Worm (Caenorhabditis elegans): Measurements from ENCODE around the gene F41C3.8.

The F41C3.8 gene

DNA sequence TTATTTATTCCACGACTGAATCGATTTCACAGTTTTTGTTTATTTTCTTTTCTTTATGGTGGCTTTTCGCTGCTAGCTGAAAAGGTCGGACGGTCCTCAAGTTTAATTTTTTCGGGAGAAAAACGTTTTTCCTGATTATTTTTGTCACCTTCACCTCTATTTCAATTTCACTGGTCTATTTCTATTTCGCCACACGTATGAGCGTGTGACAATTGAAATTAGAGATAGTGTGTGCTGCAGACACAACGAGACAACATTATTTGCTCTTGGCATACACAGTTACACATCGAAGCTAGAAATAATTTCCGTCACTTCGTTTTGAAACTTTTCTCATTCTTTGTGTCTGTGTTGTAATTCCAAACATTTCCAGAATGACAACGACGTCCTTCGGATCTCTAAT, at the start of gene F41C3.8:
TSS of gene F41C3.8 (plus strand) at position 371 of the 400 bp plus-strand sequence.
- TF ChIP-seq ceh-13 (GFP tag; optimal IDR thresholded peaks at IDR 0.05): no peak
- no peak for TF ChIP-seq ama-1 (optimal IDR thresholded peaks at IDR 0.05)
- no peak for TF ChIP-seq B0310.2 (tag; optimal IDR thresholded peaks at IDR 0.05)
- no peak for TF ChIP-seq flt-1 (GFP tag; IDR thresholded peaks at IDR 0.05)
- TF ChIP-seq tra-4 (tag; optimal IDR thresholded peaks at IDR 0.05): no peak
- no peak for TF ChIP-seq scrt-1 (GFP tag; IDR thresholded peaks at IDR 0.05)
- no peak for TF ChIP-seq pes-1 (GFP tag; IDR thresholded peaks at IDR 0.05)
- TF ChIP-seq sea-1 (GFP tag; conservative IDR thresholded peaks at IDR 0.05): no peak
- no peak for TF ChIP-seq hmbx-1 (tag; optimal IDR thresholded peaks at IDR 0.05)
- TF ChIP-seq ceh-36 (tag; optimal IDR thresholded peaks at IDR 0.05): no peak
- no peak for TF ChIP-seq aly-1 (tag; optimal IDR thresholded peaks at IDR 0.05)
- no peak for TF ChIP-seq tbx-11 (GFP tag; IDR thresholded peaks at IDR 0.05)
- TF ChIP-seq ets-7 (tag; optimal IDR thresholded peaks at IDR 0.05): no peak
- no peak for TF ChIP-seq hnd-1 (tag; optimal IDR thresholded peaks at IDR 0.05)
- TF ChIP-seq tbx-37 (GFP tag; conservative IDR thresholded peaks at IDR 0.05): no peak
- TF ChIP-seq hmg-4 (GFP tag; optimal IDR thresholded peaks at IDR 0.05): no peak
- TF ChIP-seq F13C5.2 (tag; optimal IDR thresholded peaks at IDR 0.05): no peak

DNA sequence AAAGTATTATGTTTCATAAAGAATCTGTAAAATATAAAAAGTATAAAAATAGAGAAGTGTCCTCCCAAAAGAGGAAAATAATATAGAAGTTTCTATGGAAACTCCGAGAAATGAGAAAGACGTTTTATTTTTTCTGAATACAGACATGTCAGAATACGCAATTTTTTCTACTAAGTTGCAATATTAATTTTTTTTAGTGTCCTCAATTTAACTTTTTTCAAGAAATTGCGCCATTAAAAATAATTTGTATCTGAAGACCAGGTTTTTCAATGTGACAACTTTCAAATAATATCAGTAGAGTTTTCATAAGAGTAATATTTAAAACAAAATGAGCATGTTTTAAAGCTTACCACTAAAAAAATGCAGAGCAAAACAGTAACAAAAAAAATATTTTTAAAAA, 48.3 kb upstream of the F41C3.8 start, which contains the start of gene fut-5:
TSS of gene fut-5 (minus strand) at position 101 of the 400 bp plus-strand sequence.
- TF ChIP-seq F13C5.2 (tag; optimal IDR thresholded peaks at IDR 0.05): no peak
- TF ChIP-seq hmg-4 (GFP tag; optimal IDR thresholded peaks at IDR 0.05): no peak
- TF ChIP-seq hmbx-1 (tag; optimal IDR thresholded peaks at IDR 0.05): no peak
- TF ChIP-seq ets-7 (tag; optimal IDR thresholded peaks at IDR 0.05): no peak
- no peak for TF ChIP-seq aly-1 (tag; optimal IDR thresholded peaks at IDR 0.05)
- no peak for TF ChIP-seq pes-1 (GFP tag; IDR thresholded peaks at IDR 0.05)
- TF ChIP-seq scrt-1 (GFP tag; IDR thresholded peaks at IDR 0.05): no peak
- TF ChIP-seq B0310.2 (tag; optimal IDR thresholded peaks at IDR 0.05): no peak
- TF ChIP-seq ceh-36 (tag; optimal IDR thresholded peaks at IDR 0.05): no peak
- TF ChIP-seq hnd-1 (tag; optimal IDR thresholded peaks at IDR 0.05): no peak
- TF ChIP-seq sea-1 (GFP tag; conservative IDR thresholded peaks at IDR 0.05): no peak
- no peak for TF ChIP-seq tra-4 (tag; optimal IDR thresholded peaks at IDR 0.05)
- TF ChIP-seq flt-1 (GFP tag; IDR thresholded peaks at IDR 0.05): no peak
- TF ChIP-seq tbx-11 (GFP tag; IDR thresholded peaks at IDR 0.05): no peak
- no peak for TF ChIP-seq ceh-13 (GFP tag; optimal IDR thresholded peaks at IDR 0.05)
- no peak for TF ChIP-seq ama-1 (optimal IDR thresholded peaks at IDR 0.05)
- no peak for TF ChIP-seq tbx-37 (GFP tag; conservative IDR thresholded peaks at IDR 0.05)

DNA sequence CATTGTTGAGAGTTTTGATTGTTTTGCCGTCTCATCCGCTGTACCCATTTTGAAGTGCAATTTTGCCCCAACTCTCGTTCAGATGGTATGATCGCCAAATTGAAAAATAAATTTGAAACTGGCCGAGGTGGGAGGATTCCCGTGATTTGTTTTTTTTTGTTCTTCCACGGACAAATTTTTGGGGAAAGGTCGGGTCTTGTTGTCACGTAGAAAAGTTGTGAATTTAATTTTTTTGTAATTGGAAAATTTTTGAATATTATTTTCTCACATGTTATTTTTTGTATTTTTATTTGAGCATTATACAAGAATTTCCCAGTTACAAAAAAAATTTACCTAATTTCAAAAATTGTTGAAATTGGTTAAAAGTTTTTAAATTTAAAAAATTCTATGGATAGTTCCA, 44.2 kb upstream of the F41C3.8 start, which contains the start of gene T05A7.6:
TSS of gene T05A7.6 (minus strand) at position 101 of the 400 bp plus-strand sequence.
- no peak for TF ChIP-seq flt-1 (GFP tag; IDR thresholded peaks at IDR 0.05)
- TF ChIP-seq tbx-37 (GFP tag; conservative IDR thresholded peaks at IDR 0.05): no peak
- no peak for TF ChIP-seq scrt-1 (GFP tag; IDR thresholded peaks at IDR 0.05)
- TF ChIP-seq B0310.2 (tag; optimal IDR thresholded peaks at IDR 0.05): no peak
- no peak for TF ChIP-seq ama-1 (optimal IDR thresholded peaks at IDR 0.05)
- no peak for TF ChIP-seq F13C5.2 (tag; optimal IDR thresholded peaks at IDR 0.05)

DNA sequence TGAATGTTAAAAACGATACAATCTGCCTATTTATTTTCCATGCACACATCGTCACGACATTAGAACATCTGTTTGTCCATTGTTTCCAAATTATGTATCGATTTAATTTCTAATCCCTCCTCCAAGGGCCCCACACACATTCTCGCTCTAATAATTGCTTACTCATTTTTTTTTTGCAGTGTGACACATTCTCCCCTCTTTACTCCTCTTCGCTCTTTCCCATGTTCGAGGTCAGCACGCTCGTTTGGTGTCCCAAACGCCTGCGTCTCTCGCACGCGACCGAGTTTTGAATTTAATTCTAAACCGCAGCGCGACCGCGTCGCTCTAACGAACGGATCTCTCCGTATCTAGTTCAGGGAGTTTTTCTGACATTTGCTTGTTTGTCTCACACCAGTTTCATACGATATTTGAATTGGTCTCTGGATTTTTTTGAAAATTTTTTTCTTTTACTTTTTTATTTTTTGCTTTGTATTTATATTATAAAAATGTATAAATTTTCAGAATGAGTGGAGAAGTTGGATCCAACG, 43.2 kb upstream of the F41C3.8 start, which contains the start of the genes clec-140 and hmg-11:
TSS of gene clec-140 (plus strand) at position 477 of the 527 bp plus-strand sequence.
TSS of gene hmg-11 (plus strand) at position 502 of the 527 bp plus-strand sequence.
- TF ChIP-seq flt-1 (GFP tag; IDR thresholded peaks at IDR 0.05) (no peak), tbx-11 (GFP tag; IDR thresholded peaks at IDR 0.05) (no peak), F13C5.2 (tag; optimal IDR thresholded peaks at IDR 0.05) (peak; percentile 49), hmg-4 (GFP tag; optimal IDR thresholded peaks at IDR 0.05) (peak; percentile 25), hmbx-1 (tag; optimal IDR thresholded peaks at IDR 0.05) (no peak), ets-7 (tag; optimal IDR thresholded peaks at IDR 0.05) (no peak), aly-1 (tag; optimal IDR thresholded peaks at IDR 0.05) (no peak), pes-1 (GFP tag; IDR thresholded peaks at IDR 0.05) (no peak), scrt-1 (GFP tag; IDR thresholded peaks at IDR 0.05) (no peak)

DNA sequence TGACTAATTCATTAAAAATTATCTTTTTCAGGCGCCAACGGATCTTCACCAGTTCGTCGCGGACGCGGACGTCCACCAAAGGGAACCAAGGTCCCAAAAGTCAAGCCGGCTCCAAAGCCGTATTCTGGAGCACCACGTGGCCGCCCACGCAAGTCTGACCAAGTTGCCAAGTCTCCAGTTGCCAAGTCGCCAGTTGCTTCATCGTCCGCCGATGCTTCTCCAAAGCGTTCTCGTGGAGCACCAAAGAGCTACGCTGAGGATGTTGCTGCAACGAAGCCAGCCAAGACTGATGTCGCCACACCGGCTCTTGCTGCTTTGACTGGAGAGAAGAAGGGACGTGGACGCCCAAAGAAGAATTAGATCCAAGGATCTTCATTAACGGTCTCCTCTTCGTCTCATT, 42.6 kb upstream of the F41C3.8 start:
- no peak for TF ChIP-seq hnd-1 (tag; optimal IDR thresholded peaks at IDR 0.05)
- TF ChIP-seq flt-1 (GFP tag; IDR thresholded peaks at IDR 0.05): no peak
- no peak for TF ChIP-seq B0310.2 (tag; optimal IDR thresholded peaks at IDR 0.05)
- TF ChIP-seq sea-1 (GFP tag; conservative IDR thresholded peaks at IDR 0.05): no peak
- TF ChIP-seq ama-1 (optimal IDR thresholded peaks at IDR 0.05): no peak
- no peak for TF ChIP-seq pes-1 (GFP tag; IDR thresholded peaks at IDR 0.05)
- no peak for TF ChIP-seq aly-1 (tag; optimal IDR thresholded peaks at IDR 0.05)
- no peak for TF ChIP-seq ceh-13 (GFP tag; optimal IDR thresholded peaks at IDR 0.05)
- no peak for TF ChIP-seq F13C5.2 (tag; optimal IDR thresholded peaks at IDR 0.05)
- TF ChIP-seq tra-4 (tag; optimal IDR thresholded peaks at IDR 0.05): no peak
- TF ChIP-seq ets-7 (tag; optimal IDR thresholded peaks at IDR 0.05): no peak
- no peak for TF ChIP-seq tbx-37 (GFP tag; conservative IDR thresholded peaks at IDR 0.05)
- TF ChIP-seq ceh-36 (tag; optimal IDR thresholded peaks at IDR 0.05): no peak
- TF ChIP-seq hmg-4 (GFP tag; optimal IDR thresholded peaks at IDR 0.05): no peak
- TF ChIP-seq tbx-11 (GFP tag; IDR thresholded peaks at IDR 0.05): no peak
- no peak for TF ChIP-seq hmbx-1 (tag; optimal IDR thresholded peaks at IDR 0.05)
- no peak for TF ChIP-seq scrt-1 (GFP tag; IDR thresholded peaks at IDR 0.05)

DNA sequence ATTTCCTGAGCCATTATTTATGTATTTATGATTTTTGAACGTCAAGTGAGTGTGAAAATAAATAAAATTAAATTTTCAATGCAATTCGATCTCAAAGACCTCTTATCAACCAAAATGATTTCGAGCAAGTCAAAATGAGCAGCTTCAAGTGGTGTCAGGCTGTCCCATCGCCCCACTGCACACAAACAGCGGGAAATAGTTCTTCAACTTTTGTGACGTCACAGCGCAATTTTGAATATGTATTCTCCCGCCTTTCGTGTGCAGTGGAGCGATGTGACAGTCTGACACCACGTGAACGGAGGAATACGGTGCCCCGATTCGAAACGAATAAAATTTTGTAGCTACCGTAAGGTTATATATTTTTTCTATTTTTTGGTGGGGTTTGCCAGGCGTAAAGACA, 42.2 kb upstream of the F41C3.8 start:
- no peak for TF ChIP-seq F13C5.2 (tag; optimal IDR thresholded peaks at IDR 0.05)
- TF ChIP-seq hmbx-1 (tag; optimal IDR thresholded peaks at IDR 0.05): no peak
- TF ChIP-seq ceh-36 (tag; optimal IDR thresholded peaks at IDR 0.05): no peak
- no peak for TF ChIP-seq ama-1 (optimal IDR thresholded peaks at IDR 0.05)
- no peak for TF ChIP-seq scrt-1 (GFP tag; IDR thresholded peaks at IDR 0.05)
- no peak for TF ChIP-seq ets-7 (tag; optimal IDR thresholded peaks at IDR 0.05)
- TF ChIP-seq tra-4 (tag; optimal IDR thresholded peaks at IDR 0.05): no peak
- no peak for TF ChIP-seq sea-1 (GFP tag; conservative IDR thresholded peaks at IDR 0.05)
- no peak for TF ChIP-seq B0310.2 (tag; optimal IDR thresholded peaks at IDR 0.05)
- TF ChIP-seq tbx-37 (GFP tag; conservative IDR thresholded peaks at IDR 0.05): no peak
- TF ChIP-seq hmg-4 (GFP tag; optimal IDR thresholded peaks at IDR 0.05): no peak
- no peak for TF ChIP-seq hnd-1 (tag; optimal IDR thresholded peaks at IDR 0.05)
- TF ChIP-seq tbx-11 (GFP tag; IDR thresholded peaks at IDR 0.05): no peak

DNA sequence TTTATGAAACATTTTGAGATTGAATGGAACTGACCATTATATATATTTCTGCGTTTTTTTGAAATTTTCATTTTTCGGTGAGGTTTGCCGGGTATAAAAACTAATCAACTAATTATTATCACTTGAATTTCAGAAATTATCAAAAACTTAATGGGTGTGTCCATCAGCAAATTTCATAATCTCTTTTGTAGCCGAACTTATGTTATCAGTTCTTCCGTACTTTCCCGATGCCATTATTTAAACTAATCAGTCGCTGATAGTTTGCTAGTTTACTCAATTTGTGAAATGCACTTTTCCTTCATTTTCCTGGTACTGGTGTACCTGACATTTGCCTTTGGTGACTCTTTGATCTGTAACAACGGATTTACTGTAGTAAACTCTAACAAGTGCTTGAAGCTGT, 41.7 kb upstream of the F41C3.8 start:
- TF ChIP-seq ceh-13 (GFP tag; optimal IDR thresholded peaks at IDR 0.05) (no peak), aly-1 (tag; optimal IDR thresholded peaks at IDR 0.05) (no peak), F13C5.2 (tag; optimal IDR thresholded peaks at IDR 0.05) (no peak), flt-1 (GFP tag; IDR thresholded peaks at IDR 0.05) (no peak), tbx-37 (GFP tag; conservative IDR thresholded peaks at IDR 0.05) (no peak), sea-1 (GFP tag; conservative IDR thresholded peaks at IDR 0.05) (no peak), hmg-4 (GFP tag; optimal IDR thresholded peaks at IDR 0.05) (no peak), tbx-11 (GFP tag; IDR thresholded peaks at IDR 0.05) (no peak), hnd-1 (tag; optimal IDR thresholded peaks at IDR 0.05) (no peak)
